Worm (Caenorhabditis elegans) whole organism, mixed stage, embryonic: ENCODE measurements around the gene F46B3.14.

Source experiments
- snpc-4 ChIP-seq: fragments of 150-350 bp; optimal IDR thresholded peaks from 2 replicates; lab custom pipeline; 2014; ENCODE audit warnings: missing biosample characterization, missing genetic modification characterization
- unc-39 ChIP-seq: fragments of 150-350 bp; optimal IDR thresholded peaks from 2 replicates; lab custom pipeline; 2014; ENCODE audit warnings: missing biosample characterization, missing genetic modification characterization
- unc-62 ChIP-seq: fragments of 150-350 bp; optimal IDR thresholded peaks from 2 replicates; lab custom pipeline; 2014; ENCODE audit warnings: missing biosample characterization, missing genetic modification reagents, missing genetic modification characterization

ce11 chrV:20625260-20625659 is 5.9 kb downstream of the F46B3.14 start:
- TF ChIP-seq snpc-4 (tag; lab: Kevin White, UChicago) = no peak
- TF ChIP-seq unc-39 (tag; lab: Kevin White, UChicago) = no peak
- no peak for TF ChIP-seq unc-62 (GFP tag; lab: Kevin White, UChicago)
